Worm (Caenorhabditis elegans): ENCODE data around the gene spp-1.

DNA sequence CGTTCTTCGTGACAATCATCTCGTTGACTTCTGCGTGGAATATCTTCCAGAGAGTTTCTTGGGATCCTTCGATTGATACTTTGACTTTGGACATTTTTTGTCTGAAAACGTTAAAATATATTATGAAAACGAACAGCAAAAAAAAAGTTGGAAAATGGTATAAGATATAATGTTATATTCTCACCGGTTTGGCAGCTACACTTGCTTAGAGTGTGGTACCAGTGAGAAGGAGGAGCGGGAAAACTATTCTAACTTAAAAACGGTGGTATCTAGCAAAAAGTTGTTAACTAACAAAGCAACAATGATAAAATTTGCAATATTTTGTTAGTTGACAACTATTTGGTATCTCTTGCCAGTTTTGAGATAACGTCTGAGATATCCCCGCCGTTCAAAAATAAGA lies 13.7 kb downstream of the spp-1 start, which contains the start of gene tbx-9:
- no peak for TF ChIP-seq elt-1 (tag; optimal IDR thresholded peaks at IDR 0.05)
- no peak for TF ChIP-seq elt-3 (tag; optimal IDR thresholded peaks at IDR 0.05)
- no peak for TF ChIP-seq blmp-1 (tag; optimal IDR thresholded peaks at IDR 0.05; ENCODE audit: insufficient read depth)
- TF ChIP-seq zag-1 (tag; optimal IDR thresholded peaks at IDR 0.05) = no peak
- no peak for TF ChIP-seq mdl-1 (tag; optimal IDR thresholded peaks at IDR 0.05)
- no peak for TF ChIP-seq nhr-12 (tag; optimal IDR thresholded peaks at IDR 0.05)
- TF ChIP-seq ama-1 (optimal IDR thresholded peaks at IDR 0.05) = no peak

Measured in whole organism, L2 larva.